Worm (Caenorhabditis elegans): Measurements from ENCODE around the gene oac-38.

The oac-38 gene

DNA sequence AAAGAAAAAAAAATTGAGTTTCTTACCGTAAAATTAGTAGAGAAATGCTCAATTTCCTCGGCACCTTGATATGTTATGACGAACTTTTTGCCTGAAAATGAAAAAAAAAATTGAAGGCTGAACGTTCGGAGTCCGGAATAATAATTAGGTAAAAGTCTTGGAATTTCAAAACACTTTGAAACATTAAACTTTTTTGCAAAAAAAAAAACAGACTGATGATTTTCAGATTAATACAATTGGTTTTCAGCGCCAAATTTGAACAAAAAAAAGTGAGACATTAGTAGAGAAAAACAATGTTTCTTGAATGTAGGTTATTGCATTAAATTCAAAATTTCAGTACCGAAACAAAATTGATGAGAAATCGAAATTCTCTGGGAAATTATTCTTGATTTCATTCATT is 29.2 kb downstream of the oac-38 start, which contains the start of gene nkcc-1:
Gene nkcc-1, minus strand, starts transcription at position 101 of the 400 bp plus-strand sequence.
- TF ChIP-seq lin-39 (tag; optimal IDR thresholded peaks at IDR 0.05) (no peak), ztf-11 (tag; optimal IDR thresholded peaks at IDR 0.05) (no peak), pqm-1 (tag; optimal IDR thresholded peaks at IDR 0.05) (no peak), daf-8 (GFP tag; IDR thresholded peaks at IDR 0.05) (no peak), lin-15B (tag; optimal IDR thresholded peaks at IDR 0.05) (no peak), T20F7.1 (GFP tag; optimal IDR thresholded peaks at IDR 0.05) (no peak)

DNA sequence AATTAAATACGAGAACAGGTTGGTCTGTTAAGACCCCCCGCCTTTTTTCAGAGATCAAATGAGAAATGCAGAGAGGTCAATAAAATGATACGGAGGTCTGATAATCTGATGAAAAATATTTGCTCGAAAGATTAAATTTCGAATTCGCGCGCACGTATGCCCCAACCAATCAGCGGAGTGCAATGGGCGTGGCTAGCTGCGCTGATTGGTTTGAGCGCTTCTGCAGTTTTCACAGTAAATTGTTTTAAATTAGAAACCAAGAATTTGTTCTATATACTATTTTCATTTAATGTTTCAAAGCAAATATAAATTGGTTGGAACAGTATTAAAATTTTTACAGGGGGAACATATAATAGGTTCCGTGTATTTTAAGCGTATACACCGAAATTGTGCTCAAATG is 33.8 kb downstream of the oac-38 start:
- TF ChIP-seq nhr-48 (tag; optimal IDR thresholded peaks at IDR 0.05) = no peak
- no peak for TF ChIP-seq snpc-1.2 (GFP tag; IDR thresholded peaks at IDR 0.05)
- no peak for TF ChIP-seq unc-62 (GFP tag; optimal IDR thresholded peaks at IDR 0.05 in 1 of 2)
- no peak for TF ChIP-seq unc-62 (tag; optimal IDR thresholded peaks at IDR 0.05)
- no peak for TF ChIP-seq zfp-2 (tag; optimal IDR thresholded peaks at IDR 0.05)
- no peak for TF ChIP-seq tra-1 (GFP tag; IDR thresholded peaks at IDR 0.05)
- no peak for TF ChIP-seq skn-1 (tag; optimal IDR thresholded peaks at IDR 0.05)
- TF ChIP-seq lin-13 (GFP tag; optimal IDR thresholded peaks at IDR 0.05) = no peak
- TF ChIP-seq nhr-25 (tag; optimal IDR thresholded peaks at IDR 0.05; ENCODE audit: borderline replicate concordance, insufficient read depth) = no peak
- no peak for TF ChIP-seq F44E2.7 (GFP tag; IDR thresholded peaks at IDR 0.05)
- TF ChIP-seq nhr-6 (tag; optimal IDR thresholded peaks at IDR 0.05) = no peak
- TF ChIP-seq egl-27 (tag; optimal IDR thresholded peaks at IDR 0.05) = no peak
- TF ChIP-seq ces-1 (GFP tag; optimal IDR thresholded peaks at IDR 0.05) = no peak
- no peak for TF ChIP-seq ztf-7 (tag; optimal IDR thresholded peaks at IDR 0.05)
- no peak for TF ChIP-seq ceh-82 (tag; optimal IDR thresholded peaks at IDR 0.05)
- TF ChIP-seq daf-19 (GFP tag; conservative IDR thresholded peaks at IDR 0.05) = no peak
- no peak for TF ChIP-seq F26F4.8 (GFP tag; conservative IDR thresholded peaks at IDR 0.05)
- TF ChIP-seq hif-1 (tag; optimal IDR thresholded peaks at IDR 0.05) = no peak

DNA sequence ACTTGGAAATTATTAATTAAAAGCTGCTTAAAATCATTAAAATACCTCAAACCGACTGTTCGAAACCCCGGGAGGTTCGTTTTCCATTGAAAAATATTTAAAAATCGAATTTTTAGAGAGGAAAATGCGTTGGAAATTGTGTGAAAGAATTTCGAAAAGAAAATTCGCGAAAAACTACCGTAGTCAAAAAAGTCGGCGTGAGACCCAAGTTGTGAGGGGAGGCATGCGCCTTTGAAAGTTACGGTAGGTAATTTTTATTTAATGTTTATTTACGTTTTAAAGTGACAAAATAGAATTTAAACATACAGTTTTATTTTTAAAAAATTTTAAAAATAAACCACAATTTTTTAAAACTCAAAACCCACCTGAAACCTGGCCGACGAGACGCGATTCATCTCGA is 37.6 kb downstream of the oac-38 start:
- TF ChIP-seq F10B5.3 (tag; optimal IDR thresholded peaks at IDR 0.05) (no peak), snpc-1.2 (GFP tag; IDR thresholded peaks at IDR 0.05) (peak; percentile 96), ceh-32 (tag; optimal IDR thresholded peaks at IDR 0.05; ENCODE audit: poor library complexity) (no peak), lsy-2 (tag; optimal IDR thresholded peaks at IDR 0.05) (peak in 1 of 2 experiments; percentile 57), F49E8.2 (tag; optimal IDR thresholded peaks at IDR 0.05; ENCODE audit: borderline replicate concordance) (peak; percentile 51), tag-97 (GFP tag; IDR thresholded peaks at IDR 0.05) (no peak), dpl-1 (GFP tag; optimal IDR thresholded peaks at IDR 0.05) (no peak), lim-7 (GFP tag; IDR thresholded peaks at IDR 0.05) (no peak), nhr-11 (tag; optimal IDR thresholded peaks at IDR 0.05) (no peak), lin-38 (GFP tag; IDR thresholded peaks at IDR 0.05) (peak; percentile 27; the same call in 1 of the 2 replicates)

DNA sequence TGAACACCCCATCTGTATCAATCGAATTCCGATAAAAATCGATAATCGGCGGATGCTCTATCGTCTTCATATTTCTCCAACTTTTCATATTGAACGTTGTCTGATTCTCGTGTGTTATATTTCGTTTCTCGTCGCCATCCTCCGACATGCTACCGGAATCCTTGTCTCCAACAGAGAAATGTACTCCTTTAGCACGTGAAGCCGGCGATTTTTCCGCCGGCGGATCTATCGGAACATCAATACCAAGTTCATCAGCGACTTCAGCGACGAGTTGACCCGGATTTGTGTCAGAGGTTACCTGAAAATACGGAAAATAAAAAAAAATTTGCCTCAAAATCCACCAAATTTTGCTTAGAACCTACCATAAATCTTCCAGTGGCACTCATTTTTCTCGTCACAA is 38.1 kb downstream of the oac-38 start:
- TF ChIP-seq snpc-1.2 (GFP tag; IDR thresholded peaks at IDR 0.05) (peak; percentile 62; the same call in 1 of the 2 replicates), ceh-32 (tag; optimal IDR thresholded peaks at IDR 0.05; ENCODE audit: poor library complexity) (no peak)

DNA sequence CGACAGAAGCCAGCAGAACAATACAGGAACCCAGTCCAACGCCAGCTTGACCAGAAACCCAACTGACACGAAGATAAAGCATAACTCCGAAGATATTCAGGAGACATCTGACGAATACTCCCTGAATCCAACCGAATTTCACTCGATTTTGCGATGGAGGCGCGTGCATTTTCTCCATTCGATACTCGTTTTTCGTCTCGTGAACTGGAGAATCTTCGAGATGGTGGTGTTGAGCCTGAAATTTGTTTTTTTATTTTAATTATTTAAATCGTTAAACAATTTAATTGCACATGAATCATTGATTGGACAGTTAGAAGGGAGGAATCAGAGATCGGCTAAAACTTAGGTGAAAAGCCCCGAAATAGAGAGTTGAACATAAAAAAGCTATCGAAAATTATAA is 38.8 kb downstream of the oac-38 start:
- no peak for TF ChIP-seq mdt-29 (GFP tag; IDR thresholded peaks at IDR 0.05)
- no peak for TF ChIP-seq jun-1 (tag; optimal IDR thresholded peaks at IDR 0.05)
- TF ChIP-seq snpc-1.2 (GFP tag; IDR thresholded peaks at IDR 0.05) = peak; percentile 79; the same call in 1 of the 2 replicates
- TF ChIP-seq F44E2.7 (GFP tag; IDR thresholded peaks at IDR 0.05) = no peak
- TF ChIP-seq Y75B8A.6 (GFP tag; IDR thresholded peaks at IDR 0.05) = no peak
- TF ChIP-seq gei-8 (GFP tag; optimal IDR thresholded peaks at IDR 0.05) = no peak

Data from whole organism, L4 larva.